Fruit fly (Drosophila melanogaster): ENCODE measurements around the gene TrpRS-m.

DNA sequence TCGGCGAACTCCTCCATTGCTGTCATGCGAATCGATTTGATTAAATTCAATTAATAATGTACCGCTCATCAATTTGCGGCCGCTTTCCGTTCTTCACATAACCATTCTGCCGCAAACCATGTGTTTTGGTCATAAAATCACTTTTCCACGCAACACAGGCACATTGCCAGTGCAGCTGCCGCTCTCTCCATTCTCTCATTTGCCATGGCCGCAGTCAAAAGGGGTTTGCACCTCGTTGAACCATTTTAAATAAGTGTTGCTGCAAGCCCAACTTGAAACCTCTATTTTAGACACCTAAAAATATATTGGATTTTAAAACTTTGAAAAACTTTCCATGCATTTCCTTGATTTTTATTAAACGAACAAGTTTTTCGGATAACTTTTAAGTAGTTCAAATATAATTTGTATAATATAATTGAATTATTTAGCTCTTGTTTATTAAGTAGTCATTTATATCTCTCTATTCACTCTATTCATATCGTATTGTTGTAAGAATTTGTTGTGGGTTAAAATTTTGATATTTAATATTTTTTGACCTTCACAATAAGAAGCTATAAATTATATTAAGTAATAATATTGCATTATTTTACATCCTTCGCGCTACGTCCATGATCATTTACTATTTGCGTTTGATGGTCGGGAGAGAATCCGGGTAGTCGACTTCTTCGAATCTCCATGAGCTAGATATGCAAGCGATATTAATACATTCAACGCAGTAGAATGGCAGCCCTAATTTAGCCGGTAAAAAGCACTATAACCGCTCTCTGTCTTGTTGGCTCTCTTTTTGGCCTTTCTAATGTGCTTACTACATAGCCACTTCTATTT is 7.3 kb downstream of the TrpRS-m start, which contains the start of gene CG5535:
- TF ChIP-seq usp (GFP tag; optimal IDR thresholded peaks at IDR 0.05) = no peak
- no peak for TF ChIP-seq Dll (optimal IDR thresholded peaks at IDR 0.05)
- TF ChIP-seq psq (optimal IDR thresholded peaks at IDR 0.05) = no peak
- no peak for TF ChIP-seq pan (optimal IDR thresholded peaks at IDR 0.05)
- no peak for TF ChIP-seq EcR (GFP tag; optimal IDR thresholded peaks at IDR 0.05)

Data from whole organism.